Worm (Caenorhabditis elegans) whole organism, L1 larva: ENCODE results near the gene F19B10.5.

Experiments
- aly-2 ChIP-seq: fragments of 150-350 bp; optimal IDR thresholded peaks from 2 replicates; lab custom pipeline; 2014; ENCODE audit warnings: missing biosample characterization, missing genetic modification characterization
- elt-2 ChIP-seq: sonication (generic microtip); optimal IDR thresholded peaks from 2 replicates; lab custom pipeline; 2016; ENCODE audit warnings: missing genetic modification characterization, mild to moderate bottlenecking, inconsistent platforms, missing compliant biosample characterization, missing genetic modification reagents
- elt-3 ChIP-seq, 6 experiments: fragments of 150-350 bp in 1 of 6; sonication (generic microtip); optimal IDR thresholded peaks; 2 replicates each; lab custom pipeline; 2017 to 2018; ENCODE audit warnings: missing biosample characterization in 6 of 6, missing genetic modification characterization in 6 of 6, inconsistent platforms in 1 of 6
- irx-1 ChIP-seq: sonication (generic microtip); optimal IDR thresholded peaks from 2 replicates; lab custom pipeline; 2016; ENCODE audit warnings: missing genetic modification characterization, missing compliant biosample characterization
- lir-3 ChIP-seq: sonication (generic microtip); optimal IDR thresholded peaks from 2 replicates; lab custom pipeline; 2016; ENCODE audit warnings: mild to moderate bottlenecking, missing genetic modification characterization, moderate library complexity, missing compliant biosample characterization; ENCODE audit not compliant: poor library complexity
- mdl-1 ChIP-seq, 2 experiments: fragments of 150-350 bp; optimal IDR thresholded peaks; 2 replicates each; lab custom pipeline; 2014 to 2017; ENCODE audit warnings: missing biosample characterization in 2 of 2, missing genetic modification characterization in 2 of 2, inconsistent platforms in 1 of 2
- nhr-28 ChIP-seq: fragments of 150-350 bp; optimal IDR thresholded peaks from 2 replicates; lab custom pipeline; 2014; ENCODE audit warnings: missing biosample characterization, missing genetic modification characterization
- nhr-76 ChIP-seq: sonication (generic microtip); optimal IDR thresholded peaks from 2 replicates; lab custom pipeline; 2017; ENCODE audit warnings: missing biosample characterization, missing genetic modification characterization
- pqm-1 ChIP-seq: sonication (generic microtip); optimal IDR thresholded peaks from 3 replicates; lab custom pipeline; 2017; ENCODE audit warnings: missing biosample characterization, missing genetic modification characterization

- TF ChIP-seq elt-3 (tag; optimal IDR thresholded peaks at IDR 0.05; lab: Kevin White, UChicago): no peak
- TF ChIP-seq lir-3 (tag; lab: Kevin White, UChicago): no peak
- TF ChIP-seq pqm-1 (tag; lab: Kevin White, UChicago): no peak
- TF ChIP-seq nhr-28: no peak
- TF ChIP-seq mdl-1 (tag; optimal IDR thresholded peaks at IDR 0.05; lab: Kevin White, UChicago): no peak
- TF ChIP-seq aly-2 (tag; lab: Kevin White, UChicago): no peak
- TF ChIP-seq irx-1: no peak
- TF ChIP-seq nhr-76: no peak
- no peak for TF ChIP-seq elt-2 (tag; lab: Kevin White, UChicago)
Measured at ce11 chrII:3663796-3664195, 8.3 kb downstream of the F19B10.5 start, which contains the start of gene F19B10.6.
